Worm (Caenorhabditis elegans): ENCODE data around the gene C26B9.7.

- TF ChIP-seq unc-130 (tag; optimal IDR thresholded peaks at IDR 0.05): no peak
- no peak for TF ChIP-seq lin-13 (GFP tag; optimal IDR thresholded peaks at IDR 0.05)
- TF ChIP-seq mep-1 (tag; optimal IDR thresholded peaks at IDR 0.05): no peak
- TF ChIP-seq skn-1 (tag; optimal IDR thresholded peaks at IDR 0.05): no peak
- TF ChIP-seq egl-27 (tag; optimal IDR thresholded peaks at IDR 0.05): no peak
- no peak for TF ChIP-seq ceh-8 (GFP tag; optimal IDR thresholded peaks at IDR 0.05)
- TF ChIP-seq ceh-82 (tag; optimal IDR thresholded peaks at IDR 0.05): no peak
- no peak for TF ChIP-seq vab-15 (tag; optimal IDR thresholded peaks at IDR 0.05)
- no peak for TF ChIP-seq lin-15B (tag; optimal IDR thresholded peaks at IDR 0.05)
- no peak for TF ChIP-seq unc-62 (GFP tag; optimal IDR thresholded peaks at IDR 0.05)
- TF ChIP-seq unc-86 (tag; optimal IDR thresholded peaks at IDR 0.05): no peak
- TF ChIP-seq ceh-88 (GFP tag; IDR thresholded peaks at IDR 0.05): no peak
- no peak for TF ChIP-seq C04F5.9 (tag; optimal IDR thresholded peaks at IDR 0.05)
- TF ChIP-seq lsy-2 (tag; optimal IDR thresholded peaks at IDR 0.05): no peak
These were observed 11.3 kb upstream of the C26B9.7 start for ce11 chrX:5330765-5331164.

All from whole organism, L1 larva.